Worm (Caenorhabditis elegans) whole organism, L1 larva: Measurements from ENCODE around the gene T22F3.10.

Experiments used
- C04F5.9 ChIP-seq: sonication (generic microtip); optimal IDR thresholded peaks from 2 replicates; lab custom pipeline; 2016; ENCODE audit warnings: missing genetic modification characterization, missing compliant biosample characterization
- Y116A8C.19 ChIP-seq: sonication (generic microtip); optimal IDR thresholded peaks from 2 replicates; lab custom pipeline; 2016; ENCODE audit warnings: missing compliant biosample characterization, missing genetic modification characterization, borderline replicate concordance
- ama-1 ChIP-seq: fragments of 150-350 bp; optimal IDR thresholded peaks from 2 replicates; lab custom pipeline; 2014
- ceh-63 ChIP-seq: fragments of 200-800 bp; sonication (Bioruptor generic); optimal IDR thresholded peaks from 2 replicates; lab custom pipeline; 2018; ENCODE audit warnings: mild to moderate bottlenecking, missing genetic modification characterization, missing compliant biosample characterization
- ceh-8 ChIP-seq: fragments of 200-800 bp; sonication (Bioruptor generic); optimal IDR thresholded peaks from 2 replicates; lab custom pipeline; 2018; ENCODE audit warnings: mild to moderate bottlenecking, missing genetic modification characterization, moderate library complexity, missing compliant biosample characterization
- ces-1 ChIP-seq: fragments of 150-350 bp; optimal IDR thresholded peaks from 2 replicates; lab custom pipeline; 2014; ENCODE audit warnings: missing biosample characterization, missing genetic modification reagents, missing genetic modification characterization
- dpl-1 ChIP-seq, 3 experiments: fragments of 150-350 bp in 2 of 3; sonication (generic microtip) in 1 of 3; optimal IDR thresholded peaks; 2 replicates each; lab custom pipeline; 2014 to 2017; ENCODE audit warnings: missing biosample characterization in 3 of 3, missing genetic modification characterization in 3 of 3, missing genetic modification reagents in 3 of 3
- efl-1 ChIP-seq, 4 experiments: fragments of 150-350 bp; optimal IDR thresholded peaks in 3 of 4; peaks in 1 of 4; 1 replicate in 1 of 4; 2 replicates in 3 of 4; lab custom pipeline; 2014; ENCODE audit warnings: missing biosample characterization in 2 of 4, missing genetic modification characterization in 2 of 4, missing genetic modification reagents in 2 of 4
- efl-3 ChIP-seq: fragments of 200-800 bp; sonication (Bioruptor generic); optimal IDR thresholded peaks from 2 replicates; lab custom pipeline; 2018; ENCODE audit warnings: mild to moderate bottlenecking, missing genetic modification characterization, missing compliant biosample characterization
- egl-27 ChIP-seq, 2 experiments: fragments of 150-350 bp in 1 of 2; sonication (generic microtip); optimal IDR thresholded peaks; 3 replicates each; lab custom pipeline; 2017 to 2018; ENCODE audit warnings: missing biosample characterization in 2 of 2, missing genetic modification characterization in 2 of 2, missing genetic modification reagents in 2 of 2
- elt-2 ChIP-seq: sonication (generic microtip); optimal IDR thresholded peaks from 2 replicates; lab custom pipeline; 2016; ENCODE audit warnings: missing genetic modification characterization, mild to moderate bottlenecking, inconsistent platforms, missing compliant biosample characterization, missing genetic modification reagents
- ets-5 ChIP-seq: fragments of 200-800 bp; sonication (Bioruptor generic); IDR thresholded peaks from 2 replicates; pipeline ENCODE4 v1.3.6; 2022; ENCODE audit warnings: missing genetic modification characterization, missing compliant biosample characterization
- fos-1 ChIP-seq: fragments of 150-350 bp; optimal IDR thresholded peaks from 2 replicates; lab custom pipeline; 2014; ENCODE audit warnings: missing biosample characterization, missing genetic modification characterization
- hlh-4 ChIP-seq: sonication (generic microtip); optimal IDR thresholded peaks from 2 replicates; lab custom pipeline; 2016; ENCODE audit warnings: mild to moderate bottlenecking, missing genetic modification characterization, missing compliant biosample characterization
- isw-1 ChIP-seq: fragments of 200-800 bp; sonication (Bioruptor generic); IDR thresholded peaks from 2 replicates; pipeline ENCODE4 v1.3.6; 2022; ENCODE audit warnings: missing genetic modification characterization, missing compliant biosample characterization
- lin-13 ChIP-seq: fragments of 150-350 bp; optimal IDR thresholded peaks from 2 replicates; lab custom pipeline; 2014; ENCODE audit warnings: missing biosample characterization, missing genetic modification reagents, missing genetic modification characterization
- lin-15B ChIP-seq: fragments of 150-350 bp; sonication (generic microtip); optimal IDR thresholded peaks from 3 replicates; lab custom pipeline; 2014; ENCODE audit warnings: missing biosample characterization, missing genetic modification characterization
- lin-35 ChIP-seq, 2 experiments: fragments of 150-350 bp; optimal IDR thresholded peaks; 2 replicates each; lab custom pipeline; 2014; ENCODE audit warnings: missing biosample characterization in 2 of 2, missing genetic modification characterization in 2 of 2, missing genetic modification reagents in 2 of 2
- lsy-2 ChIP-seq, 2 experiments: fragments of 150-350 bp; optimal IDR thresholded peaks; 2 replicates each; lab custom pipeline; 2014; ENCODE audit warnings: missing biosample characterization in 2 of 2, missing genetic modification characterization in 2 of 2
- mdl-1 ChIP-seq, 2 experiments: fragments of 150-350 bp; optimal IDR thresholded peaks; 2 replicates each; lab custom pipeline; 2014 to 2017; ENCODE audit warnings: missing biosample characterization in 2 of 2, missing genetic modification characterization in 2 of 2, inconsistent platforms in 1 of 2
- nhr-11 ChIP-seq: fragments of 150-350 bp; optimal IDR thresholded peaks from 2 replicates; lab custom pipeline; 2014; ENCODE audit warnings: missing biosample characterization, missing genetic modification characterization
- nhr-20 ChIP-seq: sonication (generic microtip); optimal IDR thresholded peaks from 2 replicates; lab custom pipeline; 2016; ENCODE audit warnings: mild to moderate bottlenecking, missing genetic modification characterization, missing compliant biosample characterization
- nhr-47 ChIP-seq: sonication (generic microtip); optimal IDR thresholded peaks from 2 replicates; lab custom pipeline; 2016; ENCODE audit warnings: mild to moderate bottlenecking, missing genetic modification characterization, moderate library complexity, missing compliant biosample characterization
- nhr-71 ChIP-seq: sonication (generic microtip); optimal IDR thresholded peaks from 2 replicates; lab custom pipeline; 2016; ENCODE audit warnings: mild to moderate bottlenecking, missing genetic modification characterization, moderate library complexity, missing compliant biosample characterization
- nhr-90 ChIP-seq: sonication (generic microtip); optimal IDR thresholded peaks from 2 replicates; lab custom pipeline; 2016; ENCODE audit warnings: mild to moderate bottlenecking, missing genetic modification characterization, missing compliant biosample characterization; ENCODE audit not compliant: poor library complexity
- pax-3 ChIP-seq: fragments of 200-800 bp; sonication (Bioruptor generic); optimal IDR thresholded peaks from 2 replicates; lab custom pipeline; 2018; ENCODE audit warnings: mild to moderate bottlenecking, missing genetic modification characterization, moderate library complexity, missing compliant biosample characterization
- pqm-1 ChIP-seq: sonication (generic microtip); optimal IDR thresholded peaks from 3 replicates; lab custom pipeline; 2017; ENCODE audit warnings: missing biosample characterization, missing genetic modification characterization
- snpc-4 ChIP-seq: fragments of 150-350 bp; optimal IDR thresholded peaks from 2 replicates; lab custom pipeline; 2014; ENCODE audit warnings: missing biosample characterization, missing genetic modification characterization
- unc-30 ChIP-seq: sonication (generic microtip); optimal IDR thresholded peaks from 2 replicates; lab custom pipeline; 2017; ENCODE audit warnings: missing biosample characterization, missing genetic modification characterization
- unc-86 ChIP-seq: sonication (generic microtip); optimal IDR thresholded peaks from 2 replicates; lab custom pipeline; 2016; ENCODE audit warnings: missing genetic modification characterization, missing compliant biosample characterization
- xbp-1 ChIP-seq: sonication (generic microtip); optimal IDR thresholded peaks from 2 replicates; lab custom pipeline; 2016; ENCODE audit warnings: missing genetic modification characterization, missing compliant biosample characterization
- zag-1 ChIP-seq: fragments of 150-350 bp; optimal IDR thresholded peaks from 2 replicates; lab custom pipeline; 2014; ENCODE audit warnings: missing biosample characterization, missing genetic modification characterization
- ztf-11 ChIP-seq, 2 experiments: sonication (generic microtip); optimal IDR thresholded peaks; 2 replicates each; lab custom pipeline; 2016 to 2017; ENCODE audit warnings: missing genetic modification characterization in 2 of 2, missing biosample characterization in 1 of 2, missing compliant biosample characterization in 1 of 2

The T22F3.10 gene

DNA sequence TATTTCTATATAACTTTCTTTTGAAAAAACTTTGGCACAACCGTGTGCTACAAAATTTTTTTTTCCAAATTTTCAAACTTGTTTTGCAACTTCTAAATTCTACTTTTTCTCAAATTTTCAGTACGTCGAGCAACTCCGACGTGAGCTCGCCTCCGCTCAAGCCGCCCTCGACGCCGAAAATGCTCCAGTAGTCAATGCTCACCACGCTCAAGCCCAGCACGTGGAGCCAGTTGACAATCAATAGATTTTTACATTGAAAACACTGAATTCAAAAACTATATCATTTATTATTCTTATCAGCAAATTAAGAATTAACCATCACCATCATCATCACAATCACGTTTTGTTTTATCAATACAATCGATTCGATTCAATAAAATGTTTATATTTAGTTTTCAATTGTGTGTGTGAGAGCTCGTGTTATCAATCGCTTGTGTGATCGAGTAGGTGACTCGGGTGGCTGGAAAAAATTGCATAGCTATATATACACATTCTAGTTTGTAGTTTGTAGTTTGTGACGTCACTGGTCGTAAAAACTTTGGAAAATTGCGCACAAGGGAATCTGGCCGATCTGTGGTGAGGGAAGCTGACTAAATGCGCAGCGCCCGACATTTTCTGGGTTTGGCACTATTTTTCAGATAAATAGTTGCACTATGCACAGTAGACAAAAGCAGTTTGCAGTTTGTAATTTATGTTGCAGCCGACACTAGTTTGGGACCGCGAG, 22.9 kb upstream of the T22F3.10 start:
- TF ChIP-seq efl-3 (GFP tag; lab: Kevin White, UChicago) (no peak), xbp-1 (tag; lab: Kevin White, UChicago) (no peak), isw-1 (no peak), nhr-71 (tag; lab: Kevin White, UChicago) (peak; percentile 54), zag-1 (tag; lab: Kevin White, UChicago) (no peak), elt-2 (tag; lab: Kevin White, UChicago) (peak; percentile 92), pax-3 (tag; lab: Kevin White, UChicago) (no peak), hlh-4 (tag; lab: Kevin White, UChicago) (no peak), efl-1 (optimal IDR thresholded peaks at IDR 0.05; lab: Kevin White, UChicago) (no peak), efl-1 (GFP tag; optimal IDR thresholded peaks at IDR 0.05 in 1 of 2; lab: Kevin White, UChicago) (peak in 1 of 2 experiments; percentile 93), nhr-90 (peak; percentile 15), pqm-1 (tag; lab: Kevin White, UChicago) (no peak), ceh-8 (GFP tag; lab: Kevin White, UChicago) (no peak), mdl-1 (tag; optimal IDR thresholded peaks at IDR 0.05; lab: Kevin White, UChicago) (peak in 1 of 2 experiments; percentile 13), nhr-20 (peak; percentile 33), lin-35 (GFP tag; optimal IDR thresholded peaks at IDR 0.05; lab: Kevin White, UChicago) (peak in 1 of 2 experiments; percentile 53), unc-86 (tag; lab: Kevin White, UChicago) (no peak)

DNA sequence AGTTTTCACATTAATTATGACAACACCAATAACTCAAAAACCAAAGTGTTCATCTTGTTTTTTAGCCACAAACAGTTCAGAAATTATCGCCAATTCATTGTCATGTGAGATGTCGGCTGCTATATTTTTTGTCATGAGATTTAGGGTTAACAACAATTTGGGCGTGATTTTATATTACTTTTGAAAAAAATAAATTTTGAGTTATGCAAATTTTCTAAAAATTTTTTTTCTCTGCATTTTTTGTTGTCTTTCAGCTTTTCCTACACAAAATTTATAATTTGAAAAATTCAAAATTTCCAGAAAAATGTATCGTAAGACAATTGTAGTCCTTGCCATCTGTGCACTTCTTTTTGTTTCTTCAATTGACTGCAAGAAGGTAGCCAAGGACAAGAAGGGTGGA, 21.5 kb upstream of the T22F3.10 start, which contains the start of gene F59B1.2:
F59B1.2 (plus strand) TSS at position 301 of the 400 bp plus-strand sequence.
- TF ChIP-seq Y116A8C.19, result no peak
- no peak for TF ChIP-seq mdl-1 (tag; optimal IDR thresholded peaks at IDR 0.05; lab: Kevin White, UChicago)
- no peak for TF ChIP-seq dpl-1 (GFP tag; optimal IDR thresholded peaks at IDR 0.05; lab: Kevin White, UChicago)
- no peak for TF ChIP-seq elt-2 (tag; lab: Kevin White, UChicago)
- no peak for TF ChIP-seq ztf-11 (tag; optimal IDR thresholded peaks at IDR 0.05; lab: Kevin White, UChicago)
- no peak for TF ChIP-seq ama-1 (lab: Kevin White, UChicago)
- TF ChIP-seq nhr-11, result no peak
- no peak for TF ChIP-seq fos-1
- no peak for TF ChIP-seq ets-5 (GFP tag; lab: Robert Waterston, UW)
- no peak for TF ChIP-seq ces-1 (GFP tag; lab: Kevin White, UChicago)
- TF ChIP-seq nhr-20, result no peak
- TF ChIP-seq egl-27 (tag; optimal IDR thresholded peaks at IDR 0.05; lab: Kevin White, UChicago), result no peak
- no peak for TF ChIP-seq ceh-63 (GFP tag; lab: Kevin White, UChicago)
- TF ChIP-seq snpc-4, result no peak
- TF ChIP-seq C04F5.9, result no peak
- no peak for TF ChIP-seq hlh-4 (tag; lab: Kevin White, UChicago)
- no peak for TF ChIP-seq lin-15B (tag; lab: Kevin White, UChicago)
- no peak for TF ChIP-seq ceh-8 (GFP tag; lab: Kevin White, UChicago)

DNA sequence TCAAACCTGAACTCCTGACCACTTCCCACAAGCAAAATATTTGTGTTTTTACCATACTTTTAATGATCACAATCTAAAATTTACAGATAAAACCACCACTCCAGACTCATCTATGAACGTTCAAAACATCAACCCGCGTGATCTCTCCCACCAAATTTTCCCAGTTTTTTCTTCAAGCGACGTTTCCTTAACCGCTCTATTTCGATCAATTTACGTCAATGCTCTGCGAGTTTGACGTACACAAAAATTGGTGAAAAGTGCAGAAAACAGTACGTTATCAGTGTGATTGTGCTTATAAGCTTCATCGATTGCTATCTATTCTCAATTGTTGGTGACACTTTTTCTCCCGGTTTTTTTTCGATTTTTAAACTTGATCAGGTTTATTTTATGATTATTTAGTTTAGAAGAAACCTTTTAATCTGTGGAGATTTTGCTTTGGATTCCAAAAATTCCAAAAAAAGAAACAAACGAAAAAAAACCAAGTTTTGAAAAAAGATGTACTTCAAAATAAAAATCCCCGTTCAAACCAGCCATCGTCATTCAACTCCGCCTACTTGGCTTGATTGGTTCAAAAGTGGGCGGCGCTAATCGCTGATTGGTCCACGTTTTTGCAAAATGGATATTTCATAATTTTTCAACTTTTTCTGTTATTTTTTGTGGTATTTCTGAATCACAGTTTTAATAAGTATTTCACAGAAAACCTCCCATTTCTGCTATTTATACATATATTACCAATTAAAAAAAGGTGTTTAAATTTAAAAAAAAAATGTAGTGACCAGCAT, 20.9 kb upstream of the T22F3.10 start:
- TF ChIP-seq unc-86 (tag; lab: Kevin White, UChicago) (no peak), ceh-8 (GFP tag; lab: Kevin White, UChicago) (no peak), nhr-71 (tag; lab: Kevin White, UChicago) (peak; percentile 30), lsy-2 (tag; optimal IDR thresholded peaks at IDR 0.05; lab: Kevin White, UChicago) (no peak), lin-13 (GFP tag; lab: Kevin White, UChicago) (no peak), unc-30 (tag; lab: Kevin White, UChicago) (no peak), lin-35 (GFP tag; optimal IDR thresholded peaks at IDR 0.05; lab: Kevin White, UChicago) (peak in 1 of 2 experiments; percentile 40), nhr-90 (peak; percentile 37), isw-1 (no peak), Y116A8C.19 (no peak), elt-2 (tag; lab: Kevin White, UChicago) (peak; percentile 84), nhr-47 (no peak), mdl-1 (tag; optimal IDR thresholded peaks at IDR 0.05; lab: Kevin White, UChicago) (peak in 1 of 2 experiments; percentile 13)
